Fruit fly (Drosophila melanogaster) S2 (cell line): ENCODE measurements around the gene CG44521.

Experiments used
- CG8478 ChIP-seq: fragments of >200 bp; optimal IDR thresholded peaks from 2 replicates; lab custom pipeline; 2018
- CTCF ChIP-seq, 2 experiments: fragments of >200 bp; optimal IDR thresholded peaks; 2 replicates each; lab custom pipeline; 2018

CG44521 gene

DNA sequence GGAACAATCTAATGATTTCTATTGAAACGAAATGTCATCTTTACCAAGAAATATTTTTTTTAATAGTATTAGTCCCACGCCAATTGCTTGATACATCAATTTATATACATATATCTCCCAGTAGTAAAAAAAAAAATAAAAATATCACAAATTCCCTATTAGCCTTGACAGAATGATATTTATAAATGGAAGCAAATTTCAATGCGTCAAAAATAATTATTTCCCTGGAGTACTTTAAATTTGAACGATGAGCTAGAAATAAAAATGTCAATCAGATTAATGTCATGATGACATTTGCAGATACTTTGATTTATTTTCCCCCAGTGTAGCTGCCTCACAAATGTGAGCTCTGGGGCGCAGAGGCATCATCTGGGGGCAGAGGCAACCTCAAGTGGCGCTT is at the start of gene CG44521:
Gene CG44521, plus strand, starts transcription at position 301 of the 400 bp plus-strand sequence.
- no peak for TF ChIP-seq CTCF (optimal IDR thresholded peaks at IDR 0.05; lab: Kevin White, UChicago)
- no peak for TF ChIP-seq CG8478

DNA sequence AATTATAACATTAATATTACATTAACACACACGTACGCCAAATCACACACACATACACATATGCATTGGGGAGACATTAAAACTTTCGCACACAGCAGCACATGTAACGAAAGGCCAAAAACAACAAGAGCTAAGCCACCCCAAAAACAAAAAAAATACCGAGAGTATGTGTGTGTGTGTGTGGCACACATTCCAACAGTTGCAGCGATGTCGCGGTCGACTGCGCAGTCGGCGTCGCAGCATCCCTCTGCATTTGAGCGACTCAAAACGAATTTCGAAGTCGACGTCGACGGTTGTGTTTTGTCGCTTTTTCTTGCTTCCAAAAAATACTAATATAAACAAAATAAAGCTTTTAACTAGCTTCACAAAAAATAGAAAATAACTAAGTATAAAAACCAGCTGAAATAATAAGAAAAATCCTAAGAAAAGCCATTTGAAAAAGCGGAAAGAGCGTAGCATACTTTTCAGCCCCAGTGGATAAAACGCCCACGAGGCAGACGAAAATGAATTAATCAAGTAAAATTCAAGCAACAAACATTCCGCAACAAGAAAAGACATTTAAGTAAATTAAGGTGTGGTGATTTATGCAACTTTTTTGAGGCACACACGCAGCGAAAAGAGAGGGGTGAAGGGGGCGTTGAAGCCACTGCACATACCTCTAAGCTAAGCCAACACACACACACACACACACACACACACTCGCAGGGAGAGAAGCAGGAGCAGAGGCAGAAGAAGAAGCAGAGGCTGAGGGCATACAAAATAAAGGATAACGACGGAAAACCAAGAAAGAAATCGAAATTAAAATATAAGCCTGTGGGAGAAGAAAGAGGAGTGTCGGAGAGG is 49.0 kb upstream of the CG44521 start, which contains the start of gene CG46320:
Gene CG46320, plus strand, starts transcription at position 246 of the 843 bp plus-strand sequence.
- TF ChIP-seq CG8478 (no peak), CTCF (optimal IDR thresholded peaks at IDR 0.05; lab: Kevin White, UChicago) (no peak)

DNA sequence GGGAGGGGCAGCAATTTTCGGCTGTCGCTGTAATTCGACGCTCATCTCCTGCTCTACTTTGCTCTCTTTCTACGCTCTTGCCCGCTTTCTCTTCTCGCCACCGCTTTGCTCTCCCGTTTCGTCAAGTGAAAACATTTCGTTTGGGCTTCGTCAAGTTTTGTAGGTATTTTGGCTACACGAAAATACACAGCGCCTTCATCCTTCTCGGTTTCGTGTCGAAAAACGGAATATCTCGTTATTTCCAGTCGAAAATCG is 48.5 kb upstream of the CG44521 start:
- TF ChIP-seq CTCF (optimal IDR thresholded peaks at IDR 0.05; lab: Kevin White, UChicago), result no peak
- no peak for TF ChIP-seq CG8478

DNA sequence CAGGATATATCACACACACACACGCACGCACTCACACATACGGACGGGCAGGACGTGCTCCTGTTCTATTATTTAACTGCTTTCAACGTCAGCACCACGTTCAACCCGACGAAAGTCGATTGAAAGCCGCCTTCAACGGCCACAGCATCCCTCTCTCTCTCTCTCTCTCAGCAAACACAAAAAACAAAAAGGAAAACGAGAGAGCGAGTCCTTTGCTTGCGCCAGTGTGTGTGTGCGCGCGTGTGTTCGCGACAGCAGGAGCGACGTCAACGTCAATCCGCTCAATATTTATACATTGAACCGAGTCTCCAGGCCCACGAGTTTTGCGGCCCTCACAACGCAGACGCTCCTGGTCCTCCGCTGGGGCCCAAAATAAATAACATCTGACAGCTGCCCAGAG is 47.7 kb upstream of the CG44521 start:
- TF ChIP-seq CTCF (optimal IDR thresholded peaks at IDR 0.05; lab: Kevin White, UChicago) (no peak), CG8478 (no peak)

DNA sequence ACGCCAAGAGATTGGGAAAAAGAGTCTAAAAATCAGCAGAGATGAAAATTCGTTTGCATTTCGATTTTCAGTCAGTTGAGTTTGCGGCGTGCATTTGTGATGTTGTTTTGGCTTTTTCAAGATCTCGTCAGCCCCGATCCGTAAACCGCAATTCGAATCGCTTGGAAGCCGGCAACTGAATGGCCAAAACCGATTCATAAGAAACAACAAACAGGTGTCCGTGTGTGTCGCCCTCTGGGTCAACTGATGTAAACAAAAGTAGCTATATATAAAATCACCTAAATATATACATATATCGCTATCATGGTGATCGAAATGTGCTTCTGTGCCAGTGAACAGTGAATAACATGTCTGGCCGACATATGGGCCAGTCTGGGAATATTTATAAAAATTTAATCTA is 46.3 kb upstream of the CG44521 start:
- TF ChIP-seq CG8478, result no peak
- TF ChIP-seq CTCF (optimal IDR thresholded peaks at IDR 0.05; lab: Kevin White, UChicago), result no peak

DNA sequence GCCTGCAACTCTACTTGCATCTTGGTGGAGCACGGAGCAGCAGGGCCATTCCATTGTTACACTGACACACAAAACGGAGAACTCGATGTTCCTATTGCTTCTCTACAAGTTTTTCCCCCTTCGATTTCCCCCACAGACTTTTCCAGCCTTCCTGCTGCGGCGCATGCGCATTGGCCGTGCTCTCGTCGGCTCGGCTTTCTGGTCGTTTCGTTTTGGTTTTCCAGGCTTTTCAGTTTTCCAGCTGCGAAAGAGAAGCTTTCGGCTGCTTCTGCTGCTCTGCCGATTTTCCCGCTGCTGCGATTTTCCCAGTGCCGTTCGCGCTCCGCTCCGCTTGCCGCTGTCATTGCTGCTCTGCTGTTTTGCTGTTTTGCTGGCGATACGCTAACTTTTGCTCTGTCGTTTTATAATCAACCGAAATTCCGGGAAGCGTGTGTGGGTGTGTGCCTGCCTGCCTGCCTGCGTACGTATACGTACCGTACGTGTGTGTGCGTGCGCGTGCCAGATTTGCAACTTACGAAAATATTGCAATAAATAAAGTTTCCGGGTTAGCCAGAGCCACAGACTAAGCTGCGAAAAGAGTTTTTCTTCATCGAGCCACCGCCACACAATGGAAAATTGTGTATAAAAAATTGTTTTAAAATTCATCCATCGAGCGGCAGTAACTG is 34.8 kb upstream of the CG44521 start:
- no peak for TF ChIP-seq CTCF (optimal IDR thresholded peaks at IDR 0.05; lab: Kevin White, UChicago)
- no peak for TF ChIP-seq CG8478

DNA sequence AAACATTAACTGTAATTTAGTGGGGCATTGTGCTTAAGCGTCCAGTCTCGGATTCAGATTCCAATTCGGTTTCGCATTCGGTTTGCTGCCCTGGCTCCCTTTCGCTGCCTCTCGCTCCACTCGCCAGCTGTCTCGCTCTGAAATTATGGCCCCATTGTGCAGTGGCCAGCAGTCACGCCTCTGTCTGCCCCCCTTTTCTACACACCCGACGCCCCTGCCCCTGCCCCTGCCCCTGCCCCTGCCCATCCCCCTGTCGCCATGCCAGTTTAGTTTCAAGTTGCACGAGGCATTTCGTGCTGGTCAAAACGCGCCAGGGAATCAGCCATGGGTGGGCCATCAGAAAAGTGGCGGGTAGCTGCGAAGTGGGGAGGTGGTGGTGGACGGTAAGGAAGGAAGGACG is 26.9 kb upstream of the CG44521 start:
- TF ChIP-seq CTCF (optimal IDR thresholded peaks at IDR 0.05; lab: Kevin White, UChicago) (no peak), CG8478 (no peak)

DNA sequence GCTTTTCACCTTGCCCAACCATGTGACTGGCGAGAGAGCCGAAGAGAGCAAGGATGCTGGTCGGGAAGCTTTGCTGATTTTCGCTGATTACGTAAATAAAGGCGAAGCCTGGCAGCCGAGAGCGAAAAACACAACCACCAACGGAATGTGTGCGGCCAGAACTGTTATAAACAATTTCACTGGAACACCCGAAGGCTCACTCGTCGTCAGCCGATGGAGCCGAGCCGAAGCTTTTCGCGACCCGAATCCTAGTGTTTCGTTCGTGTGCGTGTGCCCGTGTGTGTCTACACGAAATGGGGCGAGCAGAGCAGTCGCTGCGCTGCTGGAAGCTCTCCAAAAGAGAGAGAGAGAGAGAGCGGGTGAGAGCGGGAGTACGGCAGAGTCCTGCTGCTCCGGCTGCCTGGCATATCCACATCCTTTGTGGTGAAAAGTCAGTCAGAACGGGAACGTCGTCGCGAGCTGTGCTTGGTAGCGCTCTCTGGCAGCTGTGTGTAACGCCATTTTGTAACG is 22.1 kb upstream of the CG44521 start:
- TF ChIP-seq CG8478, result no peak
- TF ChIP-seq CTCF (optimal IDR thresholded peaks at IDR 0.05; lab: Kevin White, UChicago), result no peak

DNA sequence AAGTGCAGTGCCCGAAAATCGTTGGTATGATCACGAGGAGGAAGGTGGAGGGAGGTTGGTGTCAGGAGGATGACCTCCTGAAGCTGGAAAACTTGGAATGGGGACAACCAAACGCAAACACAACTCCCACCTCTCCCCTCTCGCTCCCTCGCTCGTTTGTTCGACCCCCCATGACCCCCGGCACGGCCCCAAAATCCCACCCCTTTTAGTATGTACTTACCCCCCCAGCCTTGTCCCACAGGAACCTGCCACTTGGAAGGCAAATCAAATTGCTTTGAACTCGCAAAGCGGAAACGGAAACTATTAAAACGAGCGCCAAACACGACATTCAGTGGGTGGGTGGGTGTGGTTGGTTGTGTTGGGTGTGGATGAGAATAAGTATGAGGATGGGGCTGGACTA is 18.5 kb downstream of the CG44521 start:
- TF ChIP-seq CG8478 (no peak), CTCF (optimal IDR thresholded peaks at IDR 0.05; lab: Kevin White, UChicago) (no peak)

DNA sequence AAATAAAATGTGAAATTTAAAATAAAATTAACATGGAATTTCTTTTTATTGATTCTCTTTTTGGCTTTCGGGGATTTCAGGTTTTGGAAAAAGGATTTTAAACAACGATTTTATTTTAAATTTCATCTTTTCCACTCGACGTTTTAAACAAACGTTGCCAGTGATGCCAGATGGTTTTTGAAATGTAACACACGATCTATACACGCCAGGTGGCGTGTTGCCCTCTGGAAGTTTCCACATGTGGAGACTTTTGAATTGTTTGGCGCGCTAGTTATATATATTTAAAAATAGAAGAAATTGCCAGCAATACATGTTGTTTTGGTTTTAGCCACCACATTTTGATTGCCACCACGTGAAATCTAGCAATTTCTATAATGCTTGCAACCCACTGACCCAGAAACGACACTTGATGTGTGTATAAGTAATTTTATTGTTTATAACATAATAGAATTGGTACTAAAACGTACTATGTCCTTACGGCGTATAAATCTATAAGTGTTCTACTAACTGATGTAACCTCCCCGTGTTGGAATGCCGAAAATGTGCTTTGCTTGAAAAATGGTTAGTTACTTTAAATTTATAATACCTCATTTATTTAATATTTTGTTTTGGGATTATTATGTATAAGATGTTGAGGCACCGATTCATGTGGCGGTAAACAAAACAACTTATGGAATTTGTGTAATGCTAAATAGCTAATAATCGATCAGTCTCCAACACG is 36.6 kb downstream of the CG44521 start:
- TF ChIP-seq CTCF (optimal IDR thresholded peaks at IDR 0.05; lab: Kevin White, UChicago), result peak; percentile 86 to 96
- no peak for TF ChIP-seq CG8478

DNA sequence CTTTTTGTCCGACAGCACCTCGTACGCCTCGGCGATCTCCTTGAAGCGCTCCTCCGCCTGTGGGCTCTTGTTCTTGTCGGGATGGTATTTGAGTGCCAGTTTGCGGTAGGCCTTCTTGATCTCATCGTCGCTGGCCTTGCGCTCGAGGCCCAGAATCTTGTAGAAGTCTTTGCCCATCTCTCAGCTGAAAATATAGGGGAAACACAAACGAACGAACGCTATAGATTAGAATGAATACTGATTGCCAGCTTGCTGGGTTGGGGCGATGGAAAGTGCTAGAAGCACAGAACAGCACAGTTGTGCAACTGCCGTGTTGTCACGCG is 38.2 kb downstream of the CG44521 start:
- TF ChIP-seq CTCF (optimal IDR thresholded peaks at IDR 0.05; lab: Kevin White, UChicago), result no peak
- no peak for TF ChIP-seq CG8478

DNA sequence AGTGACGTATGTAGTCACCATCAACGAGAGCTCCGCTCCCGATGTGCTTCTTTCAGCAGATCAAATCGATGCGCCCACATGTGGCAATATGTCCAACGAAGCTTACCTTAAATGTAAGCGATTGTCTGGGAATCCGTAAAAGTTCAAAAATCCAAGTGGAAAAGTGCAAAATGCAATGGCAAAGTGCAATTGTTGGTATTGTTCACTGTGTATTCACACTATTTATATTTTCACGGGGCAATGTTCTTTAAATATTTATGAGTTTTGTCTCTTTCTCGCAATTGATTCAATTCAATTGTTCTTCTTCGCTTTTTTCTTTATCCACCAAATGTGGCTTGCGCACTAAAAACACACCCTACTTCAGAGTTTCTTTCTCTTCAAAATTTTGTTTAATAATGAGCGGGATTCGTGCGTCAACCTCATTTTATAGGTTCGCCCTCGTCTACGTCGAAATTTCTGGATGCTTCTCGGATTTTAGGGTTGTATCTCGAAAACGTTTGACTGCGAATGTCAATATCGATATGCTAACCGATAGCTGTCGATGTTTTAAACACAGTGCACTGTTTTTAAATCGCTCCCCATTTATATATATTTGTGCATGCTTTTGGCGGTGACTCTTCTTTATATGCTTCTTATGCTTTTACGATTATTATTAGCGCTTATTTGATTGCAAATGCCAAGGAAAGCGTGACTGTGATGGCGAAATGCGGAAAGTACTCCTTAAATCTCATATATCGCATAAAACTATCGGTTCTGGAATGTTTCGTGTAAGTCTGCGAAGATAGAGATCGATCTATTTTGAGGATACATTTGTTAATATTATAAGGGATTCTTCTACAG is 38.8 kb downstream of the CG44521 start, which contains the start of gene DnaJ-1:
Gene DnaJ-1, minus strand, starts transcription at position 450 of the 840 bp plus-strand sequence.
- TF ChIP-seq CG8478 (no peak), CTCF (optimal IDR thresholded peaks at IDR 0.05; lab: Kevin White, UChicago) (peak in 1 of 2 experiments; percentile 13)

DNA sequence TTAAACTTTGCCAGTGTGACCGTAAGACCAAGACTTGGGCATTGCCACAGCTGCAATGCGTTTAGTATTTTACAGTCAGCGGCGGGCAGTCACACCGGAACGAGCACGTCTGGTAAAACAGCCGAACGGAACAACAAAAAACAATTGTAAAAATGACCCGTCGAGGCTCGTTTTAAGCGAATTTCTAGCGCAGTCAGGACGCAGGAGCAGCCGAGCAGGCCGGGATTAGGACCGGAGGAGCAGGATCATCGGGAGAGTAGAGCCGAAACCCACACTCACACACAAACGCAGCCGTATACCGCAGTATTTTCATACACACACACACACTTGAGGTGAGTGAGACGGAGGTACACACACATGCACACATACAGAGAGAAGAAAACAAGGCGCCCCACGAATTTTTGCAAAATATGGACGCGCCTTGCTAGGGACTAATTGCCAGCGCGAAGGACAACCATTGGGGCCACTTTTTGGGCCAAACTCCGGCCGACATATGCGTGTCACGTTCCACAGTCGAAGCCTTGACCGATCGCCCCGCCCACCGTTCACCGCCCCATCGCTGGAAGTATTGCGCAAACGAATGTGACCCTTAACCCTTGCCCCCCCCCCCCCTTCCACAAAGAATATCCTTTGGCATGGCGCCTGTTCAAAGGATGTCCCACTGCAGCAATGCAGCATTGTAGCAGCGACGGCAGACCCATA is 39.9 kb downstream of the CG44521 start, which contains the start of gene Usp47:
Gene Usp47, plus strand, starts transcription at position 71 of the 702 bp plus-strand sequence.
- peak in 1 of 2 experiments; percentile 26 for TF ChIP-seq CTCF (optimal IDR thresholded peaks at IDR 0.05; lab: Kevin White, UChicago)
- TF ChIP-seq CG8478, result no peak
